Fruit fly (Drosophila melanogaster) whole organism, embryonic: ENCODE results near the gene Kdm2.
A peak's percentile ranks its signal among the peaks of the same experiment; 100 is the strongest.

Experiments used
- Atf-2 ChIP-seq: fragments of 200-800 bp; sonication (Bioruptor generic); optimal IDR thresholded peaks from 2 replicates; lab custom pipeline; 2016; ENCODE audit warnings: missing biosample characterization, missing genetic modification characterization
- Blimp-1 ChIP-seq: fragments of 200-800 bp; sonication (Bioruptor generic); optimal IDR thresholded peaks from 3 replicates; lab custom pipeline; 2018; ENCODE audit warnings: missing biosample characterization, missing genetic modification characterization, mild to moderate bottlenecking, moderate library complexity, missing genetic modification reagents
- CG10431 ChIP-seq: fragments of 200-800 bp; sonication (Bioruptor generic); optimal IDR thresholded peaks from 3 replicates; lab custom pipeline; 2018; ENCODE audit warnings: missing biosample characterization, mild to moderate bottlenecking, missing genetic modification characterization
- CG10462 ChIP-seq: fragments of 200-800 bp; sonication (Bioruptor generic); optimal IDR thresholded peaks from 2 replicates; lab custom pipeline; 2016; ENCODE audit warnings: missing biosample characterization, missing genetic modification characterization
- CG12299 ChIP-seq: fragments of 200-800 bp; sonication (Bioruptor generic); optimal IDR thresholded peaks from 2 replicates; lab custom pipeline; 2018; ENCODE audit warnings: missing biosample characterization, mild to moderate bottlenecking, missing genetic modification characterization
- CG1233 ChIP-seq: fragments of 200-800 bp; sonication (Bioruptor generic); optimal IDR thresholded peaks from 4 replicates; lab custom pipeline; 2018; ENCODE audit warnings: missing biosample characterization, mild to moderate bottlenecking, missing genetic modification characterization
- CG14710 ChIP-seq: fragments of 200-800 bp; sonication (Bioruptor generic); optimal IDR thresholded peaks from 3 replicates; lab custom pipeline; 2019; ENCODE audit warnings: missing biosample characterization, mild to moderate bottlenecking, missing genetic modification characterization, moderate library complexity
- CG15011 ChIP-seq: fragments of 200-800 bp; sonication (Bioruptor generic); optimal IDR thresholded peaks from 3 replicates; lab custom pipeline; 2018; ENCODE audit warnings: missing biosample characterization, mild to moderate bottlenecking, missing genetic modification characterization
- CG17912 ChIP-seq: fragments of 200-800 bp; sonication (Bioruptor generic); optimal IDR thresholded peaks from 2 replicates; lab custom pipeline; 2018; ENCODE audit warnings: missing biosample characterization, mild to moderate bottlenecking, missing genetic modification characterization
- CG32532 ChIP-seq: fragments of 200-800 bp; sonication (Bioruptor generic); IDR thresholded peaks from 2 replicates; pipeline ENCODE4 v1.3.6; 2022; ENCODE audit warnings: missing biosample characterization, missing genetic modification characterization
- CG3281 ChIP-seq: fragments of 200-800 bp; sonication (Bioruptor generic); optimal IDR thresholded peaks from 3 replicates; lab custom pipeline; 2017; ENCODE audit warnings: missing biosample characterization, mild to moderate bottlenecking, missing genetic modification characterization
- CG3838 ChIP-seq: fragments of 200-800 bp; sonication (Bioruptor generic); optimal IDR thresholded peaks from 3 replicates; lab custom pipeline; 2016; ENCODE audit warnings: missing biosample characterization, missing genetic modification characterization
- CG42726 ChIP-seq: fragments of 200-800 bp; sonication (Bioruptor generic); IDR thresholded peaks from 2 replicates; pipeline ENCODE4 v1.3.6; 2022; ENCODE audit warnings: missing biosample characterization, missing genetic modification characterization; ENCODE audit not compliant: partially characterized antibody
- CG4360 ChIP-seq: fragments of 200-800 bp; sonication (Bioruptor generic); IDR thresholded peaks from 2 replicates; pipeline ENCODE4 v1.3.6; 2022; ENCODE audit warnings: missing biosample characterization, missing genetic modification characterization
- CG4617 ChIP-seq: fragments of 200-800 bp; sonication (Bioruptor generic); optimal IDR thresholded peaks from 3 replicates; lab custom pipeline; 2016; ENCODE audit warnings: missing biosample characterization, missing genetic modification characterization, borderline replicate concordance
- CG4707 ChIP-seq: fragments of 200-800 bp; sonication (Bioruptor generic); optimal IDR thresholded peaks from 2 replicates; lab custom pipeline; 2018; ENCODE audit warnings: missing biosample characterization, mild to moderate bottlenecking, missing genetic modification characterization, moderate library complexity
- CG6175 ChIP-seq: fragments of 200-800 bp; sonication (Bioruptor generic); IDR thresholded peaks from 3 replicates; pipeline ENCODE4 v1.3.6; 2022; ENCODE audit warnings: missing biosample characterization, missing genetic modification characterization
- CG6683 ChIP-seq: fragments of 200-800 bp; sonication (Bioruptor generic); optimal IDR thresholded peaks from 2 replicates; lab custom pipeline; 2017; ENCODE audit warnings: missing biosample characterization, mild to moderate bottlenecking, missing genetic modification characterization, missing genetic modification reagents
- CG9437 ChIP-seq: fragments of 200-800 bp; sonication (Bioruptor generic); optimal IDR thresholded peaks from 2 replicates; lab custom pipeline; 2018; ENCODE audit warnings: missing biosample characterization, mild to moderate bottlenecking, missing genetic modification characterization
- Camta ChIP-seq: fragments of 200-800 bp; sonication (Bioruptor generic); optimal IDR thresholded peaks from 2 replicates; lab custom pipeline; 2016; ENCODE audit warnings: missing biosample characterization, missing genetic modification characterization
- CrebB ChIP-seq: fragments of 200-800 bp; sonication (Bioruptor generic); optimal IDR thresholded peaks from 3 replicates; lab custom pipeline; 2018; ENCODE audit warnings: missing biosample characterization, mild to moderate bottlenecking, missing genetic modification characterization
- Elba2 ChIP-seq: fragments of 200-800 bp; sonication (Bioruptor generic); optimal IDR thresholded peaks from 3 replicates; lab custom pipeline; 2016; ENCODE audit warnings: missing biosample characterization, missing genetic modification characterization
- HmgD ChIP-seq: fragments of 200-800 bp; sonication (Bioruptor generic); optimal IDR thresholded peaks from 3 replicates; lab custom pipeline; 2016; ENCODE audit warnings: missing biosample characterization, missing genetic modification characterization
- Lim3 ChIP-seq: fragments of 200-800 bp; sonication (Bioruptor generic); IDR thresholded peaks from 2 replicates; pipeline ENCODE4 v1.3.6; 2022; ENCODE audit warnings: missing biosample characterization, missing genetic modification characterization
- MESR4 ChIP-seq: fragments of 200-800 bp; sonication (Bioruptor generic); optimal IDR thresholded peaks from 2 replicates; lab custom pipeline; 2018; ENCODE audit warnings: missing biosample characterization, mild to moderate bottlenecking, missing genetic modification characterization, moderate library complexity
- NfI ChIP-seq: fragments of 200-800 bp; sonication (Bioruptor generic); optimal IDR thresholded peaks from 3 replicates; lab custom pipeline; 2018; ENCODE audit warnings: missing biosample characterization, mild to moderate bottlenecking, missing genetic modification characterization, moderate library complexity
- Scr ChIP-seq: fragments of 200-800 bp; sonication (Bioruptor generic); IDR thresholded peaks from 2 replicates; pipeline ENCODE4 v1.3.6; 2022; ENCODE audit warnings: missing biosample characterization, missing genetic modification characterization; ENCODE audit not compliant: partially characterized antibody
- Spps ChIP-seq: fragments of 200-800 bp; sonication (Bioruptor generic); optimal IDR thresholded peaks from 2 replicates; lab custom pipeline; 2018; ENCODE audit warnings: missing biosample characterization, mild to moderate bottlenecking, missing genetic modification characterization
- abd-A ChIP-seq: fragments of 200-800 bp; sonication (Bioruptor generic); optimal IDR thresholded peaks from 3 replicates; lab custom pipeline; 2019; ENCODE audit warnings: missing biosample characterization, mild to moderate bottlenecking, missing genetic modification characterization, moderate library complexity
- bbx ChIP-seq: fragments of 200-800 bp; sonication (Bioruptor generic); IDR thresholded peaks from 2 replicates; pipeline ENCODE4 v1.3.6; 2022; ENCODE audit warnings: missing biosample characterization, missing genetic modification characterization; ENCODE audit not compliant: partially characterized antibody
- br ChIP-seq: fragments of >200 bp; optimal IDR thresholded peaks from 2 replicates; lab custom pipeline; 2017
- cad ChIP-seq: fragments of >200 bp; optimal IDR thresholded peaks from 2 replicates; lab custom pipeline; 2017; ENCODE audit warnings: missing biosample characterization, missing genetic modification characterization
- cg ChIP-seq: fragments of 200-800 bp; sonication (Bioruptor generic); optimal IDR thresholded peaks from 3 replicates; lab custom pipeline; 2019; ENCODE audit warnings: missing biosample characterization, mild to moderate bottlenecking, missing genetic modification characterization, moderate library complexity
- ci ChIP-seq: fragments of 200-800 bp; sonication (Bioruptor generic); IDR thresholded peaks from 3 replicates; pipeline ENCODE4 v1.3.6; 2022; ENCODE audit warnings: missing biosample characterization, missing genetic modification characterization
- crp ChIP-seq, 2 experiments: fragments of 200-800 bp; sonication (Bioruptor generic); optimal IDR thresholded peaks; 2 replicates in 1 of 2; 3 replicates in 1 of 2; lab custom pipeline; 2017; ENCODE audit warnings: missing biosample characterization in 2 of 2, missing genetic modification characterization in 2 of 2, mild to moderate bottlenecking in 1 of 2, moderate library complexity in 1 of 2
- dimm ChIP-seq: fragments of 200-800 bp; sonication (Bioruptor generic); IDR thresholded peaks from 2 replicates; pipeline ENCODE4 v1.3.6; 2022; ENCODE audit warnings: missing biosample characterization, missing genetic modification characterization
- fd3F ChIP-seq: fragments of 200-800 bp; sonication (Bioruptor generic); optimal IDR thresholded peaks from 2 replicates; lab custom pipeline; 2018; ENCODE audit warnings: missing biosample characterization, mild to moderate bottlenecking, missing genetic modification characterization, moderate library complexity
- ind ChIP-seq: fragments of 200-800 bp; sonication (Bioruptor generic); optimal IDR thresholded peaks from 3 replicates; lab custom pipeline; 2016; ENCODE audit warnings: missing biosample characterization, missing genetic modification characterization
- lmd ChIP-seq: fragments of 200-800 bp; sonication (Bioruptor generic); IDR thresholded peaks from 2 replicates; pipeline ENCODE4 v1.3.6; 2022; ENCODE audit warnings: missing biosample characterization, missing genetic modification characterization
- nmo ChIP-seq: fragments of 200-800 bp; sonication (Bioruptor generic); optimal IDR thresholded peaks from 2 replicates; lab custom pipeline; 2018; ENCODE audit warnings: missing biosample characterization, mild to moderate bottlenecking, missing genetic modification characterization, moderate library complexity
- nom ChIP-seq: fragments of 200-800 bp; sonication (Bioruptor generic); optimal IDR thresholded peaks from 2 replicates; lab custom pipeline; 2017; ENCODE audit warnings: missing biosample characterization, missing genetic modification characterization, mild to moderate bottlenecking, moderate library complexity, missing genetic modification reagents
- onecut ChIP-seq: fragments of 200-800 bp; sonication (Bioruptor generic); IDR thresholded peaks from 2 replicates; pipeline ENCODE4 v1.3.6; 2022; ENCODE audit warnings: missing biosample characterization, missing genetic modification characterization
- psq ChIP-seq: fragments of 200-800 bp; sonication (Bioruptor generic); optimal IDR thresholded peaks from 2 replicates; lab custom pipeline; 2017; ENCODE audit warnings: missing biosample characterization, missing genetic modification characterization
- sima ChIP-seq: fragments of 200-800 bp; sonication (Bioruptor generic); optimal IDR thresholded peaks from 2 replicates; lab custom pipeline; 2016; ENCODE audit warnings: missing biosample characterization, missing genetic modification characterization
- sisA ChIP-seq: fragments of 200-800 bp; sonication (Bioruptor generic); IDR thresholded peaks from 2 replicates; pipeline ENCODE4 v1.3.6; 2022; ENCODE audit warnings: missing biosample characterization, missing genetic modification characterization
- stwl ChIP-seq: fragments of 200-800 bp; sonication (Bioruptor generic); optimal IDR thresholded peaks from 3 replicates; lab custom pipeline; 2018; ENCODE audit warnings: missing biosample characterization, mild to moderate bottlenecking, missing genetic modification characterization, moderate library complexity
- tna ChIP-seq: fragments of 200-800 bp; sonication (Bioruptor generic); IDR thresholded peaks from 2 replicates; pipeline ENCODE4 v1.3.6; 2022; ENCODE audit warnings: missing biosample characterization, missing genetic modification characterization; ENCODE audit not compliant: partially characterized antibody
- tup ChIP-seq: fragments of 200-800 bp; sonication (Bioruptor generic); optimal IDR thresholded peaks from 2 replicates; lab custom pipeline; 2016; ENCODE audit warnings: missing biosample characterization, mild to moderate bottlenecking, missing genetic modification characterization, moderate library complexity

The Kdm2 gene

DNA sequence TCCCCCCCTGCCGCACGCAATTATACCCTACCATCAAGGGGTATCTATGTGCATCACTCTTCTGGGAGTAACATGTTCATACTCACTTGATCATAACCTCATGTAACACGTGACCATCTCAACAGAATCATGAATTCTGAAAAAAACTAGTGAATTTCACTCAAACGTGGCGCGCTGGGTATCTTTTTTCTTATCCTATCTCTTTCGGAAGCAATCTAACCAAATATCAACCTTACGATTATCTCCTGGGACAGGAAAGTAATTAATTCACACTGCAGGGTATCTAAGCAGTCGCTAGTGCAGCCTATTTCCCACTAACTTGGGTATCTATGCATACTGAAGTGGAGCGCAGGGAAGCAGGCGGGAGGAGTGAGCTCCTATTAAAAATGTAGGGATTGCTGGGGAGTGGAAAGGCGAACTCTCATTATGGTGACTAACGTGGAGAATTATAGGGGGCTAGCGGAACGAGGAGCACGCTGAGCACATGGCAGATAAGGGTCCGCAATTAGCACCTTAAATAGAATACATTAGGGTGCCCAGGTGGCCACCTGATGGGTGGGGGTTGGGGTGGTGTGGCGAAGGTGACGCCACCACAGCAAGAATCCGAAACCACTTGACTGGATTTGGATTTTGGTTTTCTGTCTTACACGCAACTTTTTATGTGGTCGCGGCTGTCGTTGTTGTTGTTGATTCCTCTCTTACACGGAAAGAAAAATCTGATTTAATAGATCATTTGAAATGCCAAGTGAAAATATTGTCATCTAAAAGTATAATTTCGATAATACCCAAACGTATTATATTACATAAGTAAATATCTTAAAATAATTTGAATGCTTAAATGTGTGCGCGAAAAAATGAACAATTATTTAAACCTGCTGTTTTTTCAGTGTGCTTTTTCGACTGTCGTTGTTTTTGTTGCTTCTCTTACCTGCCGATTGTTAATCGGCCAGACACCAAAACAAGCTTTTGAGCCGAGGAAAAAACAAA lies 3.1 kb downstream of the Kdm2 start (continued):
- TF ChIP-seq Elba2 (GFP tag; lab: Kevin White, UChicago) (peak; percentile 3), CG12299 (tag; lab: Kevin White, UChicago) (peak; percentile 93), bbx (GFP tag; lab: Robert Waterston, UW) (no peak), CG15011 (GFP tag; lab: Kevin White, UChicago) (peak; percentile 90), CG32532 (GFP tag; lab: Robert Waterston, UW) (no peak), tna (GFP tag; lab: Robert Waterston, UW) (no peak), CG4707 (GFP tag; lab: Kevin White, UChicago) (peak; percentile 84), CG9437 (GFP tag; lab: Kevin White, UChicago) (peak; percentile 73), CG4360 (GFP tag; lab: Robert Waterston, UW) (no peak), nmo (GFP tag; lab: Kevin White, UChicago) (peak; percentile 96), CG42726 (GFP tag; lab: Robert Waterston, UW) (no peak), CG6175 (GFP tag; lab: Robert Waterston, UW) (no peak), CG3281 (GFP tag; lab: Kevin White, UChicago) (peak; percentile 96), ci (GFP tag; lab: Robert Waterston, UW) (no peak), HmgD (GFP tag; lab: Kevin White, UChicago) (peak; percentile 1), MESR4 (GFP tag; lab: Kevin White, UChicago) (peak; percentile 3), lmd (GFP tag; lab: Robert Waterston, UW) (no peak), dimm (GFP tag; lab: Robert Waterston, UW) (no peak), Lim3 (GFP tag; lab: Robert Waterston, UW) (no peak), Camta (GFP tag; lab: Kevin White, UChicago) (peak; percentile 69), br (no peak), stwl (tag; lab: Kevin White, UChicago) (peak; percentile 12), CG4617 (GFP tag; lab: Kevin White, UChicago) (peak; percentile 66), CG17912 (no peak), CG1233 (GFP tag; lab: Kevin White, UChicago) (peak; percentile 91), onecut (GFP tag; lab: Robert Waterston, UW) (peak; percentile 81), cad (no peak), sima (GFP tag; lab: Kevin White, UChicago) (peak; percentile 77), Spps (tag; lab: Kevin White, UChicago) (peak; percentile 91), CG10462 (GFP tag; lab: Kevin White, UChicago) (peak; percentile 64), fd3F (GFP tag; lab: Kevin White, UChicago) (peak; percentile 92), crp (GFP tag; optimal IDR thresholded peaks at IDR 0.05; lab: Kevin White, UChicago) (peak in 1 of 2 experiments; percentile 47), Scr (GFP tag; lab: Robert Waterston, UW) (no peak), abd-A (peak; percentile 22), CG10431 (GFP tag; lab: Kevin White, UChicago) (peak; percentile 80), sisA (GFP tag; lab: Robert Waterston, UW) (no peak), ind (GFP tag; lab: Kevin White, UChicago) (peak; percentile 93), CG3838 (GFP tag; lab: Kevin White, UChicago) (peak; percentile 83), cg (GFP tag; lab: Kevin White, UChicago) (no peak), CG14710 (peak; percentile 91), CrebB (peak; percentile 95), Atf-2 (GFP tag; lab: Kevin White, UChicago) (peak; percentile 66), psq (peak; percentile 35), tup (GFP tag; lab: Kevin White, UChicago) (peak; percentile 70), CG6683 (peak; percentile 88), nom (GFP tag; lab: Kevin White, UChicago) (peak; percentile 68), Blimp-1 (GFP tag; lab: Kevin White, UChicago) (peak; percentile 94), NfI (GFP tag; lab: Kevin White, UChicago) (peak; percentile 90)
